Worm (Caenorhabditis elegans) whole organism, young adult: ENCODE data around the gene ttll-15.

Experiments
- C17E4.6 ChIP-seq: fragments of 200-800 bp; sonication (Bioruptor generic); IDR thresholded peaks from 2 replicates; pipeline ENCODE4 v1.3.6; 2022; ENCODE audit warnings: missing genetic modification reagents, missing genetic modification characterization, missing compliant biosample characterization
- D2030.7 ChIP-seq: fragments of 200-800 bp; sonication (Bioruptor generic); IDR thresholded peaks from 2 replicates; pipeline ENCODE4 v1.3.6; 2022; ENCODE audit warnings: missing genetic modification reagents, missing genetic modification characterization, missing compliant biosample characterization
- F10E7.11 ChIP-seq: sonication (generic microtip); optimal IDR thresholded peaks from 2 replicates; lab custom pipeline; 2017; ENCODE audit warnings: mild to moderate bottlenecking, missing genetic modification characterization, moderate library complexity, missing compliant biosample characterization
- F22D6.2 ChIP-seq: sonication (generic microtip); optimal IDR thresholded peaks from 2 replicates; lab custom pipeline; 2016; ENCODE audit warnings: mild to moderate bottlenecking, missing genetic modification characterization, missing compliant biosample characterization
- F33H1.4 ChIP-seq: fragments of 200-800 bp; sonication (Bioruptor generic); IDR thresholded peaks from 2 replicates; pipeline ENCODE4 v1.3.6; 2022; ENCODE audit warnings: missing genetic modification reagents, missing genetic modification characterization, missing compliant biosample characterization
- F37B4.10 ChIP-seq: fragments of 200-800 bp; sonication (Bioruptor generic); IDR thresholded peaks from 2 replicates; pipeline ENCODE4 v1.3.6; 2022; ENCODE audit warnings: missing genetic modification characterization, missing compliant biosample characterization
- F57C9.4 ChIP-seq: sonication (generic microtip); optimal IDR thresholded peaks from 2 replicates; lab custom pipeline; 2017; ENCODE audit warnings: mild to moderate bottlenecking, missing genetic modification characterization, missing compliant biosample characterization
- K12H6.12 ChIP-seq: fragments of 200-800 bp; sonication (Bioruptor generic); optimal IDR thresholded peaks from 2 replicates; lab custom pipeline; 2018; ENCODE audit warnings: mild to moderate bottlenecking, missing genetic modification characterization, missing compliant biosample characterization
- T07F8.4 ChIP-seq: sonication (generic microtip); optimal IDR thresholded peaks from 2 replicates; lab custom pipeline; 2016; ENCODE audit warnings: mild to moderate bottlenecking, missing genetic modification characterization, moderate library complexity, missing compliant biosample characterization
- T26A5.8 ChIP-seq: sonication (generic microtip); optimal IDR thresholded peaks from 2 replicates; lab custom pipeline; 2016; ENCODE audit warnings: missing genetic modification characterization, missing compliant biosample characterization
- Y53F4B.3 ChIP-seq: fragments of 200-800 bp; sonication (Bioruptor generic); IDR thresholded peaks from 2 replicates; pipeline ENCODE4 v1.3.6; 2022; ENCODE audit warnings: missing genetic modification reagents, missing genetic modification characterization, missing compliant biosample characterization
- Y95B8A.8 ChIP-seq: fragments of 200-800 bp; sonication (Bioruptor generic); IDR thresholded peaks from 2 replicates; pipeline ENCODE4 v1.3.6; 2022; ENCODE audit warnings: missing genetic modification reagents, missing genetic modification characterization, missing compliant biosample characterization
- ZK185.1 ChIP-seq: sonication (generic microtip); optimal IDR thresholded peaks from 2 replicates; lab custom pipeline; 2016; ENCODE audit warnings: mild to moderate bottlenecking, missing genetic modification characterization, missing compliant biosample characterization; ENCODE audit not compliant: poor library complexity, severe bottlenecking
- ama-1 ChIP-seq, 3 experiments: fragments of 150-350 bp in 1 of 3; sonication (generic microtip) in 2 of 3; optimal IDR thresholded peaks; 2 replicates each; lab custom pipeline; 2014 to 2018; ENCODE audit warnings: missing biosample characterization in 2 of 3, missing genetic modification characterization in 2 of 3, missing genetic modification reagents in 2 of 3
- aptf-2 ChIP-seq: fragments of 200-800 bp; sonication (Bioruptor generic); conservative IDR thresholded peaks from 2 replicates; pipeline ENCODE4 v1.3.6; 2022; ENCODE audit warnings: missing genetic modification reagents, missing genetic modification characterization, missing compliant biosample characterization
- atf-7 ChIP-seq: sonication (generic microtip); optimal IDR thresholded peaks from 2 replicates; lab custom pipeline; 2017; ENCODE audit warnings: mild to moderate bottlenecking, missing genetic modification characterization, missing compliant biosample characterization
- athp-1 ChIP-seq: sonication (generic microtip); optimal IDR thresholded peaks from 2 replicates; lab custom pipeline; 2017; ENCODE audit warnings: mild to moderate bottlenecking, missing genetic modification characterization, missing compliant biosample characterization
- bed-2 ChIP-seq: fragments of 200-800 bp; sonication (Bioruptor generic); IDR thresholded peaks from 2 replicates; pipeline ENCODE4 v1.3.6; 2022; ENCODE audit warnings: missing genetic modification reagents, missing genetic modification characterization, missing compliant biosample characterization
- ceh-27 ChIP-seq: fragments of 200-800 bp; sonication (Bioruptor generic); optimal IDR thresholded peaks from 2 replicates; lab custom pipeline; 2018; ENCODE audit warnings: mild to moderate bottlenecking, missing genetic modification characterization, moderate library complexity, missing compliant biosample characterization
- ceh-91 ChIP-seq: fragments of 200-800 bp; sonication (Bioruptor generic); IDR thresholded peaks from 2 replicates; pipeline ENCODE4 v1.3.6; 2022; ENCODE audit warnings: missing genetic modification reagents, missing genetic modification characterization, missing compliant biosample characterization
- dpl-1 ChIP-seq: fragments of 150-350 bp; optimal IDR thresholded peaks from 2 replicates; lab custom pipeline; 2014; ENCODE audit warnings: missing biosample characterization, missing genetic modification reagents, missing genetic modification characterization
- efl-1 ChIP-seq: fragments of 150-350 bp; optimal IDR thresholded peaks from 2 replicates; lab custom pipeline; 2014; ENCODE audit warnings: missing biosample characterization, missing genetic modification reagents, missing genetic modification characterization
- egl-44 ChIP-seq: fragments of 200-800 bp; sonication (Bioruptor generic); IDR thresholded peaks from 2 replicates; pipeline ENCODE4 v1.3.6; 2022; ENCODE audit warnings: missing genetic modification reagents, missing genetic modification characterization, missing compliant biosample characterization
- ekl-4 ChIP-seq: fragments of 200-800 bp; sonication (Bioruptor generic); IDR thresholded peaks from 2 replicates; pipeline ENCODE4 v1.3.6; 2022; ENCODE audit warnings: missing genetic modification reagents, missing genetic modification characterization, missing compliant biosample characterization
- ets-4 ChIP-seq: fragments of 200-800 bp; sonication (Bioruptor generic); optimal IDR thresholded peaks from 2 replicates; lab custom pipeline; 2018; ENCODE audit warnings: mild to moderate bottlenecking, missing genetic modification characterization, missing compliant biosample characterization
- gei-17 ChIP-seq: fragments of 200-800 bp; sonication (Bioruptor generic); optimal IDR thresholded peaks from 2 replicates; lab custom pipeline; 2018; ENCODE audit warnings: mild to moderate bottlenecking, missing genetic modification characterization, missing compliant biosample characterization
- him-1 ChIP-seq: sonication (generic microtip); optimal IDR thresholded peaks from 2 replicates; lab custom pipeline; 2016; ENCODE audit warnings: missing genotype, missing genetic modification reagents, missing genetic modification characterization, missing compliant biosample characterization
- hmg-1.2 ChIP-seq: fragments of 200-800 bp; sonication (Bioruptor generic); IDR thresholded peaks from 2 replicates; pipeline ENCODE4 v1.3.6; 2022; ENCODE audit warnings: missing genetic modification reagents, missing genetic modification characterization, missing compliant biosample characterization
- hmg-20 ChIP-seq: fragments of 200-800 bp; sonication (Bioruptor generic); IDR thresholded peaks from 2 replicates; pipeline ENCODE4 v1.3.6; 2022; ENCODE audit warnings: missing genetic modification reagents, missing genetic modification characterization, missing compliant biosample characterization
- let-607 ChIP-seq, 2 experiments: fragments of 200-800 bp in 1 of 2; sonication (Bioruptor generic) in 1 of 2; sonication (generic microtip) in 1 of 2; optimal IDR thresholded peaks; 2 replicates each; lab custom pipeline; 2016 to 2018; ENCODE audit warnings: mild to moderate bottlenecking in 2 of 2, missing compliant biosample characterization in 2 of 2, missing genetic modification characterization in 2 of 2, moderate library complexity in 2 of 2, missing genotype in 1 of 2
- lin-35 ChIP-seq, 3 experiments: fragments of 150-350 bp in 2 of 3; sonication (generic microtip) in 1 of 3; optimal IDR thresholded peaks; 2 replicates each; lab custom pipeline; 2014 to 2018; ENCODE audit warnings: missing biosample characterization in 3 of 3, missing genetic modification characterization in 3 of 3, missing genetic modification reagents in 3 of 3
- lsl-1 ChIP-seq: fragments of 200-800 bp; sonication (Bioruptor generic); optimal IDR thresholded peaks from 2 replicates; lab custom pipeline; 2018; ENCODE audit warnings: mild to moderate bottlenecking, missing genetic modification characterization, moderate library complexity, missing compliant biosample characterization
- madf-6 ChIP-seq: fragments of 200-800 bp; sonication (Bioruptor generic); IDR thresholded peaks from 2 replicates; pipeline ENCODE4 v1.3.6; 2022; ENCODE audit warnings: missing genetic modification reagents, missing genetic modification characterization, missing compliant biosample characterization
- madf-8 ChIP-seq: fragments of 200-800 bp; sonication (Bioruptor generic); conservative IDR thresholded peaks from 2 replicates; pipeline ENCODE4 v1.3.6; 2022; ENCODE audit warnings: missing genetic modification reagents, missing genetic modification characterization, missing compliant biosample characterization
- mcd-1 ChIP-seq: fragments of 200-800 bp; sonication (Bioruptor generic); IDR thresholded peaks from 2 replicates; pipeline ENCODE4 v1.3.6; 2022; ENCODE audit warnings: missing genetic modification reagents, missing genetic modification characterization, missing compliant biosample characterization
- mxl-1 ChIP-seq: sonication (generic microtip); optimal IDR thresholded peaks from 2 replicates; lab custom pipeline; 2016; ENCODE audit warnings: missing genetic modification characterization, missing compliant biosample characterization
- nfyb-1 ChIP-seq: fragments of 200-800 bp; sonication (Bioruptor generic); IDR thresholded peaks from 2 replicates; pipeline ENCODE4 v1.3.6; 2022; ENCODE audit warnings: missing genetic modification reagents, missing genetic modification characterization, missing compliant biosample characterization
- nhr-179 ChIP-seq: sonication (generic microtip); optimal IDR thresholded peaks from 2 replicates; lab custom pipeline; 2016; ENCODE audit warnings: mild to moderate bottlenecking, missing genetic modification characterization, missing compliant biosample characterization
- nhr-90 ChIP-seq: sonication (generic microtip); optimal IDR thresholded peaks from 2 replicates; lab custom pipeline; 2016; ENCODE audit warnings: missing genotype, mild to moderate bottlenecking, missing genetic modification characterization, missing compliant biosample characterization
- repo-1 ChIP-seq: sonication (generic microtip); optimal IDR thresholded peaks from 2 replicates; lab custom pipeline; 2017; ENCODE audit warnings: mild to moderate bottlenecking, missing genetic modification characterization, missing compliant biosample characterization
- rpc-1 ChIP-seq, 2 experiments: fragments of 150-350 bp in 1 of 2; sonication (generic microtip) in 1 of 2; optimal IDR thresholded peaks; 2 replicates each; lab custom pipeline; 2014 to 2018; ENCODE audit warnings: missing biosample characterization in 1 of 2, missing genetic modification characterization in 1 of 2, missing genetic modification reagents in 1 of 2, missing genotype in 1 of 2
- snpc-3.4 ChIP-seq: sonication (generic microtip); optimal IDR thresholded peaks from 2 replicates; lab custom pipeline; 2017; ENCODE audit warnings: missing genetic modification characterization, mild to moderate bottlenecking, missing compliant biosample characterization, antibody characterized with exemption, moderate library complexity, missing genotype, missing genetic modification reagents
- tbx-9 ChIP-seq: sonication (generic microtip); optimal IDR thresholded peaks from 2 replicates; lab custom pipeline; 2016; ENCODE audit warnings: borderline replicate concordance, missing genetic modification characterization, inconsistent platforms, missing compliant biosample characterization
- ztf-18 ChIP-seq: sonication (generic microtip); optimal IDR thresholded peaks from 2 replicates; lab custom pipeline; 2016; ENCODE audit warnings: missing genotype, mild to moderate bottlenecking, missing genetic modification characterization, missing compliant biosample characterization

The ttll-15 gene

DNA sequence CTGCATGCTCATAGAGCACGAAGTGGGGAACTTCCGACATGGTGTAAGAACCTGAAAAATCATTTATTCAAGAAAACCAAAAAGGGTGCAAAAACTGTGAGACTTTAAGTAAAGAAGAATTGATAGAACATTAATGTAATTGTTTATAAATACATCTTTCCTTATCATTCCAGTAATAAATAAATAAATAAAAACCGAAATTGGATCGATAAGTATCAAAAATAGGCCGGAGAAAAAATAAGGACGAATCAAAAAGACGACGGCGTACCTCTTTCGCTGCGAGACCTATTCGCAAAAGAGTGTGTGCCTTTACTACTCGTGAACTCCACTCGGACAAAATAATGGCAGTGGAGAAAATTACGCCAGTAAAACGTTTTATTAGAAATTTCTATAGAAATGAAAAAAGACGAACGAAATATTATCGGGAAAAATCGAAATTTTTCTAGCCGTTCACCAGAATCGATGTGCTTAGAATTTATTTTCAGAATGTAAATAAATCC is 5.4 kb upstream of the ttll-15 start, which contains the start of gene nol-56 (continued):
- TF ChIP-seq let-607 (tag; optimal IDR thresholded peaks at IDR 0.05; lab: Kevin White, UChicago) = peak in 1 of 2 experiments; percentile 60
- TF ChIP-seq D2030.7 (GFP tag; lab: Robert Waterston, UW) = peak; percentile 53
- peak; percentile 24 for TF ChIP-seq K12H6.12 (tag; lab: Kevin White, UChicago)
- TF ChIP-seq nhr-90 (tag; lab: Kevin White, UChicago) = no peak
- TF ChIP-seq madf-6 = peak; percentile 51; the same call in 1 of the 2 replicates
- TF ChIP-seq ets-4 (GFP tag; lab: Kevin White, UChicago) = no peak

DNA sequence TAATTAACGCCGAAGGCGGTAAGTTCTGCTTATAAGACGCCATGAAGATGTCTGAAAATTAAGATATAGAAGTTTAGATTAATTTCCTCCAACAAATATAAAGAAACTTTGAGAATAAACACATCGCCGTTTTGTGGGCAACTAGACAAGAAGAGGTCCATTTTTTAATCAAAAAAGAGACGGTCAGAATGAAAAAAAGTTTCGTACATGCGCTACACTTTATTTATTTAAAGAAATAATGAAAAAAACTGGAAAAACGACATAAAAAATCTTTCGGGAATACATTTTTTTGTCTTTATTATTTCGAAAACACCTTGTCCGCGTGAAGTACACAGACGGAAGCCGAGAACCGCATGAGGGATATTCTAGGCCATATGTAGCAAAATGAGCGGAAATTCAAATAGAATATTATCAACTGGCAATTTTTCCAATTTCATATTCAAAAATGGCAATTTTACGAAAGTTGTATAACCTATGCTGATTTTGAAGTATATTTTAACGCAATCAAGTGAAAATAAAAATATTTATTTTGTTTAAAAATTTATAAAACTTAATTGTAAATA is 2.5 kb upstream of the ttll-15 start, which contains the start of gene sluh-7:
sluh-7 (minus strand) TSS at position 51 of the 563 bp plus-strand sequence.
- TF ChIP-seq nfyb-1 (GFP tag; lab: Robert Waterston, UW) (no peak), aptf-2 (GFP tag; lab: Robert Waterston, UW) (peak; percentile 29; the same call in 1 of the 2 replicates), lin-35 (GFP tag; optimal IDR thresholded peaks at IDR 0.05; lab: Kevin White, UChicago) (peak in 1 of 3 experiments; percentile 83), mxl-1 (tag; lab: Kevin White, UChicago) (no peak), T07F8.4 (tag; lab: Kevin White, UChicago) (no peak), F37B4.10 (no peak), Y95B8A.8 (no peak), hmg-20 (GFP tag; lab: Robert Waterston, UW) (no peak), hmg-1.2 (GFP tag; lab: Robert Waterston, UW) (peak; percentile 37; the same call in 1 of the 2 replicates), ceh-91 (GFP tag; lab: Robert Waterston, UW) (0 out of 2 replicates have a peak, but pooled peaks have one; percentile 11), F33H1.4 (GFP tag; lab: Robert Waterston, UW) (peak; percentile 65), ama-1 (optimal IDR thresholded peaks at IDR 0.05; lab: Kevin White, UChicago) (no peak), ama-1 (GFP tag; optimal IDR thresholded peaks at IDR 0.05; lab: Kevin White, UChicago) (no peak), atf-7 (tag; lab: Kevin White, UChicago) (no peak), let-607 (tag; optimal IDR thresholded peaks at IDR 0.05; lab: Kevin White, UChicago) (peak in 1 of 2 experiments; percentile 69), ets-4 (GFP tag; lab: Kevin White, UChicago) (no peak), madf-6 (peak; percentile 60; the same call in 1 of the 2 replicates), snpc-3.4 (tag; lab: Kevin White, UChicago) (peak; percentile 52), ekl-4 (GFP tag; lab: Robert Waterston, UW) (peak; percentile 34; the same call in 1 of the 2 replicates), K12H6.12 (tag; lab: Kevin White, UChicago) (peak; percentile 35), bed-2 (no peak), madf-8 (GFP tag; lab: Robert Waterston, UW) (no peak; the same call in 1 of the 2 replicates), ztf-18 (tag; lab: Kevin White, UChicago) (peak; percentile 15), T26A5.8 (tag; lab: Kevin White, UChicago) (no peak), dpl-1 (GFP tag; lab: Kevin White, UChicago) (peak; percentile 66), gei-17 (GFP tag; lab: Kevin White, UChicago) (no peak), ceh-27 (GFP tag; lab: Kevin White, UChicago) (peak; percentile 89), tbx-9 (tag; lab: Kevin White, UChicago) (no peak), nhr-179 (tag; lab: Kevin White, UChicago) (no peak), him-1 (tag; lab: Kevin White, UChicago) (peak; percentile 35), C17E4.6 (GFP tag; lab: Robert Waterston, UW) (no peak), athp-1 (peak; percentile 19), rpc-1 (optimal IDR thresholded peaks at IDR 0.05; lab: Kevin White, UChicago) (no peak), rpc-1 (tag; optimal IDR thresholded peaks at IDR 0.05; lab: Kevin White, UChicago) (no peak), lsl-1 (GFP tag; lab: Kevin White, UChicago) (peak; percentile 25), F57C9.4 (no peak), F22D6.2 (tag; lab: Kevin White, UChicago) (peak; percentile 59), efl-1 (GFP tag; lab: Kevin White, UChicago) (peak; percentile 62), egl-44 (no peak), mcd-1 (GFP tag; lab: Robert Waterston, UW) (peak; percentile 69), ZK185.1 (tag; lab: Kevin White, UChicago) (peak; percentile 92), F10E7.11 (no peak), Y53F4B.3 (no peak), repo-1 (no peak)
